Fruit fly (Drosophila melanogaster) whole organism, prepupa: ENCODE data around the gene Cpr76Bd.
A peak's percentile ranks its signal among the peaks of the same experiment; 100 is the strongest.

Source experiments
- Blimp-1 ChIP-seq: fragments of 200-800 bp; sonication (Bioruptor generic); optimal IDR thresholded peaks from 3 replicates; lab custom pipeline; 2017; ENCODE audit warnings: missing biosample characterization, missing genetic modification characterization, mild to moderate bottlenecking, moderate library complexity, missing genetic modification reagents
- CG10631 ChIP-seq: fragments of 200-800 bp; sonication (Bioruptor generic); optimal IDR thresholded peaks from 2 replicates; lab custom pipeline; 2016; ENCODE audit warnings: missing biosample characterization, missing genetic modification characterization
- CG11762 ChIP-seq: fragments of 200-800 bp; sonication (Bioruptor generic); optimal IDR thresholded peaks from 3 replicates; lab custom pipeline; 2016; ENCODE audit warnings: missing biosample characterization, missing genetic modification characterization; ENCODE audit not compliant: insufficient read depth
- CG11902 ChIP-seq: fragments of 200-800 bp; sonication (Bioruptor generic); optimal IDR thresholded peaks from 3 replicates; lab custom pipeline; 2016; ENCODE audit warnings: missing biosample characterization, missing genetic modification characterization
- CG34406 ChIP-seq: fragments of 200-800 bp; sonication (Bioruptor generic); optimal IDR thresholded peaks from 3 replicates; lab custom pipeline; 2016; ENCODE audit warnings: missing biosample characterization, missing genetic modification characterization
- CG4318 ChIP-seq: fragments of 200-800 bp; sonication (Bioruptor generic); optimal IDR thresholded peaks from 3 replicates; lab custom pipeline; 2017; ENCODE audit warnings: missing biosample characterization, mild to moderate bottlenecking, missing genetic modification characterization
- CG6163 ChIP-seq: fragments of 200-800 bp; sonication (Bioruptor generic); IDR thresholded peaks from 3 replicates; pipeline ENCODE4 v1.3.6; 2022; ENCODE audit warnings: missing biosample characterization, missing genetic modification characterization
- CG6276 ChIP-seq: fragments of 200-800 bp; sonication (Bioruptor generic); optimal IDR thresholded peaks from 2 replicates; lab custom pipeline; 2017; ENCODE audit warnings: missing biosample characterization, mild to moderate bottlenecking, missing genetic modification characterization
- CG6792 ChIP-seq: fragments of 200-800 bp; sonication (Bioruptor generic); optimal IDR thresholded peaks from 3 replicates; lab custom pipeline; 2016; ENCODE audit warnings: missing biosample characterization, missing genetic modification characterization
- CG6808 ChIP-seq: fragments of 200-800 bp; sonication (Bioruptor generic); optimal IDR thresholded peaks from 3 replicates; lab custom pipeline; 2017; ENCODE audit warnings: missing biosample characterization, missing genetic modification characterization, mild to moderate bottlenecking, moderate library complexity, missing genetic modification reagents
- CG7368 ChIP-seq: fragments of 200-800 bp; sonication (Bioruptor generic); optimal IDR thresholded peaks from 3 replicates; lab custom pipeline; 2016; ENCODE audit warnings: missing biosample characterization, missing genetic modification characterization
- CG8119 ChIP-seq: fragments of 200-800 bp; sonication (Bioruptor generic); IDR thresholded peaks from 3 replicates; pipeline ENCODE4 v1.3.6; 2022; ENCODE audit warnings: missing biosample characterization, missing genetic modification characterization
- CG8319 ChIP-seq: fragments of 200-800 bp; sonication (Bioruptor generic); optimal IDR thresholded peaks from 3 replicates; lab custom pipeline; 2016; ENCODE audit warnings: missing biosample characterization, missing genetic modification characterization
- CG9139 ChIP-seq: fragments of 200-800 bp; sonication (Bioruptor generic); optimal IDR thresholded peaks from 3 replicates; lab custom pipeline; 2017; ENCODE audit warnings: missing biosample characterization, mild to moderate bottlenecking, missing genetic modification characterization
- Eip75B ChIP-seq: fragments of 200-800 bp; sonication (Bioruptor generic); optimal IDR thresholded peaks from 3 replicates; lab custom pipeline; 2016; ENCODE audit warnings: missing biosample characterization, missing genetic modification characterization
- Ets21C ChIP-seq: fragments of 200-800 bp; sonication (Bioruptor generic); optimal IDR thresholded peaks from 3 replicates; lab custom pipeline; 2016; ENCODE audit warnings: missing biosample characterization, missing genetic modification characterization
- Ets96B ChIP-seq: fragments of 200-800 bp; optimal IDR thresholded peaks from 2 replicates; lab custom pipeline; 2019; ENCODE audit warnings: missing biosample characterization, mild to moderate bottlenecking, missing genetic modification characterization, moderate library complexity
- Met ChIP-seq: fragments of 200-800 bp; sonication (Bioruptor generic); optimal IDR thresholded peaks from 3 replicates; lab custom pipeline; 2016; ENCODE audit warnings: missing biosample characterization, missing genetic modification characterization
- Smox ChIP-seq: fragments of 200-800 bp; sonication (Bioruptor generic); optimal IDR thresholded peaks from 3 replicates; lab custom pipeline; 2016; ENCODE audit warnings: missing biosample characterization, missing genetic modification characterization
- Sox102F ChIP-seq: fragments of 200-800 bp; sonication (Bioruptor generic); optimal IDR thresholded peaks from 2 replicates; lab custom pipeline; 2016; ENCODE audit warnings: missing biosample characterization, mild to moderate bottlenecking, missing genetic modification characterization
- Sox14 ChIP-seq: fragments of 200-800 bp; sonication (Bioruptor generic); optimal IDR thresholded peaks from 3 replicates; lab custom pipeline; 2016; ENCODE audit warnings: missing biosample characterization, missing genetic modification characterization
- achi ChIP-seq: fragments of 200-800 bp; sonication (Bioruptor generic); optimal IDR thresholded peaks from 3 replicates; lab custom pipeline; 2016; ENCODE audit warnings: missing biosample characterization, missing genetic modification characterization
- acj6 ChIP-seq: fragments of 200-800 bp; sonication (Bioruptor generic); optimal IDR thresholded peaks from 3 replicates; lab custom pipeline; 2016; ENCODE audit warnings: missing biosample characterization, missing genetic modification characterization
- cyc ChIP-seq: fragments of 200-800 bp; sonication (Bioruptor generic); optimal IDR thresholded peaks from 3 replicates; lab custom pipeline; 2016; ENCODE audit warnings: missing biosample characterization, missing genetic modification characterization
- eg ChIP-seq: fragments of 200-800 bp; sonication (Bioruptor generic); IDR thresholded peaks from 3 replicates; pipeline ENCODE4 v1.3.6; 2022; ENCODE audit warnings: missing biosample characterization, missing genetic modification characterization
- fd59A ChIP-seq: fragments of 200-800 bp; sonication (Bioruptor generic); optimal IDR thresholded peaks from 2 replicates; lab custom pipeline; 2017; ENCODE audit warnings: missing biosample characterization, mild to moderate bottlenecking, missing genetic modification characterization, missing genetic modification reagents
- fd85E ChIP-seq: fragments of 200-800 bp; sonication (Bioruptor generic); optimal IDR thresholded peaks from 3 replicates; lab custom pipeline; 2016; ENCODE audit warnings: missing biosample characterization, missing genetic modification characterization
- fkh ChIP-seq: fragments of 200-800 bp; sonication (Bioruptor generic); optimal IDR thresholded peaks from 3 replicates; lab custom pipeline; 2017; ENCODE audit warnings: missing biosample characterization, mild to moderate bottlenecking, missing genetic modification characterization, moderate library complexity
- lz ChIP-seq: fragments of 200-800 bp; sonication (Bioruptor generic); optimal IDR thresholded peaks from 3 replicates; lab custom pipeline; 2016; ENCODE audit warnings: missing biosample characterization, missing genetic modification characterization
- net ChIP-seq: fragments of 200-800 bp; sonication (Bioruptor generic); optimal IDR thresholded peaks from 3 replicates; lab custom pipeline; 2016; ENCODE audit warnings: missing biosample characterization, missing genetic modification characterization
- pdm3 ChIP-seq: fragments of 200-800 bp; sonication (Bioruptor generic); optimal IDR thresholded peaks from 3 replicates; lab custom pipeline; 2016; ENCODE audit warnings: missing biosample characterization, missing genetic modification characterization
- salr ChIP-seq, 2 experiments: fragments of 200-800 bp; sonication (Bioruptor generic); optimal IDR thresholded peaks; 3 replicates each; lab custom pipeline; 2016 to 2018; ENCODE audit warnings: missing biosample characterization in 2 of 2, missing genetic modification characterization in 2 of 2, mild to moderate bottlenecking in 1 of 2
- spab ChIP-seq: fragments of 200-800 bp; sonication (Bioruptor generic); optimal IDR thresholded peaks from 2 replicates; lab custom pipeline; 2017; ENCODE audit warnings: missing biosample characterization, mild to moderate bottlenecking, missing genetic modification characterization, missing genetic modification reagents
- ss ChIP-seq, 2 experiments: fragments of 200-800 bp; sonication (Bioruptor generic); optimal IDR thresholded peaks; 2 replicates in 1 of 2; 3 replicates in 1 of 2; lab custom pipeline; 2017 to 2018; ENCODE audit warnings: mild to moderate bottlenecking in 2 of 2, missing biosample characterization in 2 of 2, missing genetic modification characterization in 2 of 2, moderate library complexity in 1 of 2
- topi ChIP-seq: fragments of 200-800 bp; sonication (Bioruptor generic); optimal IDR thresholded peaks from 3 replicates; lab custom pipeline; 2016; ENCODE audit warnings: missing biosample characterization, missing genetic modification characterization
- vri ChIP-seq: fragments of 200-800 bp; sonication (Bioruptor generic); optimal IDR thresholded peaks from 3 replicates; lab custom pipeline; 2016; ENCODE audit warnings: missing biosample characterization, mild to moderate bottlenecking, missing genetic modification characterization

Gene Cpr76Bd

DNA sequence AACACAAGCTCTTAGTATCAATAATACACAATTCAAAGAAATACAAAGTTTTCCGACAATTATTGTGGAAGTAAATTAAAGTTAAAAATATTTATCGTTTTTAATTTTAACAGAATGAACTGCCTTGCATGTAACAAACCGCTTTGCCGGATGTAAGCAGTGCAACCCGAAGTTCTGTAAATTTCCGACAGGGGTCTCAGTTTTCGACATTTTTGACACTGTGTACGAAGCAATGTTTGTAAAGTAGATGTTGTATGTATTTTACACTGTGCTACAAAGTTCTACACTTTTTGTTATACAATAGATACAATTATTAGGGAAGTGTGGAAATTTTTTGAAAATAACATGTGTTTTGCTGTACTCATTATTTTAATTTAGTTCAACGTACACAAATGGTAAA lies 16.0 kb upstream of the Cpr76Bd start (continued):
- TF ChIP-seq Ets96B (tag; lab: Kevin White, UChicago): no peak
- TF ChIP-seq vri (GFP tag; lab: Kevin White, UChicago): no peak
- no peak for TF ChIP-seq CG9139 (GFP tag; lab: Kevin White, UChicago)
- TF ChIP-seq CG8319 (GFP tag; lab: Kevin White, UChicago): peak; percentile 39
- peak; percentile 18 for TF ChIP-seq Smox
- peak; percentile 60 for TF ChIP-seq pdm3 (GFP tag; lab: Kevin White, UChicago)
- TF ChIP-seq CG6792 (GFP tag; lab: Kevin White, UChicago): peak; percentile 47
- TF ChIP-seq Sox102F (GFP tag; lab: Kevin White, UChicago): no peak
- no peak for TF ChIP-seq CG4318 (GFP tag; lab: Kevin White, UChicago)
- TF ChIP-seq spab (GFP tag; lab: Kevin White, UChicago): no peak
- peak; percentile 33 for TF ChIP-seq CG34406 (GFP tag; lab: Kevin White, UChicago)
- TF ChIP-seq net: peak; percentile 29
- TF ChIP-seq fkh (GFP tag; lab: Kevin White, UChicago): no peak
- peak; percentile 36 for TF ChIP-seq Met (GFP tag; lab: Kevin White, UChicago)
- no peak for TF ChIP-seq CG8119 (GFP tag; lab: Robert Waterston, UW)
- TF ChIP-seq cyc (GFP tag; lab: Kevin White, UChicago): peak; percentile 82
- peak; percentile 40 for TF ChIP-seq acj6 (GFP tag; lab: Kevin White, UChicago)
- peak; percentile 63 for TF ChIP-seq CG11902 (GFP tag; lab: Kevin White, UChicago)
- peak; percentile 27 for TF ChIP-seq Ets21C
- TF ChIP-seq Eip75B (GFP tag; lab: Kevin White, UChicago): peak; percentile 71
- peak; percentile 55 for TF ChIP-seq CG7368 (GFP tag; lab: Kevin White, UChicago)
- TF ChIP-seq achi (GFP tag; lab: Kevin White, UChicago): no peak
- peak in 1 of 2 experiments; percentile 73 for TF ChIP-seq salr (GFP tag; optimal IDR thresholded peaks at IDR 0.05; lab: Kevin White, UChicago)
- no peak for TF ChIP-seq CG6808 (GFP tag; lab: Kevin White, UChicago)
- peak; percentile 56 for TF ChIP-seq CG10631 (GFP tag; lab: Kevin White, UChicago)

DNA sequence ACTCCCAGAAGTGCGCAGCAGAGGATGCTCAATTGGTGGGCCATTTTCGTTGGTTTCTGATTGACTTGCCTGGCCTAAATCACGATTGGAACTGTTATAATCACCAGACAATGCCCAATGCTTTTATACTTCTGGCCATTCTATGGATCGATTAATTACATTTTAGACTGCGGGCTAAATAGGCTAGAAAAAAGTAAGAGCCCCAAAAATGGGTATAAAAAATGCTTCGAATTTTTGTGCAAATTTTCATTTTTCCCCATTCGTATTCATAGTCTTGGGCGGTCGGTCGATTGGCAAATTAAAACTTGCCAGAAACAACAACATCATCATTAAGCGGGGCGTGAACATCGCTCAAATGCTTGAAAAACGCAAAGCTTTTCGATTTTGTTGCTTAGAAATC lies 14.3 kb upstream of the Cpr76Bd start, which contains the start of gene Cpr76Ba:
Cpr76Ba (minus strand) TSS at position 101 of the 400 bp plus-strand sequence.
- TF ChIP-seq Smox (no peak), achi (GFP tag; lab: Kevin White, UChicago) (no peak), eg (GFP tag; lab: Robert Waterston, UW) (no peak), CG11902 (GFP tag; lab: Kevin White, UChicago) (no peak), fd85E (GFP tag; lab: Kevin White, UChicago) (no peak), topi (GFP tag; lab: Kevin White, UChicago) (no peak), lz (GFP tag; lab: Kevin White, UChicago) (no peak), CG6276 (GFP tag; lab: Kevin White, UChicago) (no peak), ss (GFP tag; optimal IDR thresholded peaks at IDR 0.05; lab: Kevin White, UChicago) (no peak), fd59A (GFP tag; lab: Kevin White, UChicago) (no peak), Sox14 (GFP tag; lab: Kevin White, UChicago) (no peak), vri (GFP tag; lab: Kevin White, UChicago) (no peak), CG11762 (no peak), Blimp-1 (GFP tag; lab: Kevin White, UChicago) (no peak), Sox102F (GFP tag; lab: Kevin White, UChicago) (no peak), CG6792 (GFP tag; lab: Kevin White, UChicago) (no peak)

dm6 chr3L:19519349-19519748 lies 13.2 kb upstream of the Cpr76Bd start, which contains the start of gene Cpr76Bb:
Gene Cpr76Bb, plus strand, starts transcription at chr3L:19519649.
- no peak for TF ChIP-seq CG11902 (GFP tag; lab: Kevin White, UChicago)
- no peak for TF ChIP-seq CG6163 (GFP tag; lab: Robert Waterston, UW)
- TF ChIP-seq eg (GFP tag; lab: Robert Waterston, UW): no peak
